Fruit fly (Drosophila melanogaster) whole organism, embryonic: Measurements from ENCODE around the gene Awh.

ENCODE experiments used
- Antp ChIP-seq: fragments of 200-800 bp; sonication (Bioruptor generic); optimal IDR thresholded peaks from 3 replicates; lab custom pipeline; 2016; ENCODE audit warnings: missing biosample characterization, missing genetic modification characterization
- C15 ChIP-seq: fragments of 200-800 bp; sonication (Bioruptor generic); IDR thresholded peaks from 3 replicates; pipeline ENCODE4 v1.3.6; 2022; ENCODE audit warnings: missing biosample characterization, missing genetic modification characterization
- CG10267 ChIP-seq: fragments of 200-800 bp; sonication (Bioruptor generic); optimal IDR thresholded peaks from 2 replicates; lab custom pipeline; 2018; ENCODE audit warnings: missing biosample characterization, mild to moderate bottlenecking, missing genetic modification characterization, moderate library complexity
- CG10274 ChIP-seq: fragments of 200-800 bp; sonication (Bioruptor generic); optimal IDR thresholded peaks from 3 replicates; lab custom pipeline; 2017; ENCODE audit warnings: missing biosample characterization, mild to moderate bottlenecking, missing genetic modification characterization
- CG11247 ChIP-seq: fragments of 200-800 bp; sonication (Bioruptor generic); IDR thresholded peaks from 2 replicates; pipeline ENCODE4 v1.3.6; 2022; ENCODE audit warnings: missing biosample characterization, missing genetic modification characterization
- CG12104 ChIP-seq: fragments of 200-800 bp; sonication (Bioruptor generic); optimal IDR thresholded peaks from 3 replicates; lab custom pipeline; 2016; ENCODE audit warnings: missing biosample characterization, missing genetic modification characterization
- CG12219 ChIP-seq: fragments of 200-800 bp; sonication (Bioruptor generic); optimal IDR thresholded peaks from 3 replicates; lab custom pipeline; 2018; ENCODE audit warnings: missing biosample characterization, mild to moderate bottlenecking, missing genetic modification characterization
- CG12299 ChIP-seq: fragments of 200-800 bp; sonication (Bioruptor generic); optimal IDR thresholded peaks from 2 replicates; lab custom pipeline; 2018; ENCODE audit warnings: missing biosample characterization, mild to moderate bottlenecking, missing genetic modification characterization
- CG13775 ChIP-seq: fragments of 200-800 bp; sonication (Bioruptor generic); optimal IDR thresholded peaks from 3 replicates; lab custom pipeline; 2017; ENCODE audit warnings: missing biosample characterization, mild to moderate bottlenecking, missing genetic modification characterization
- CG14050 ChIP-seq: fragments of 200-800 bp; sonication (Bioruptor generic); IDR thresholded peaks from 3 replicates; pipeline ENCODE4 v1.3.6; 2022; ENCODE audit warnings: missing biosample characterization, missing genetic modification characterization
- CG14710 ChIP-seq: fragments of 200-800 bp; sonication (Bioruptor generic); optimal IDR thresholded peaks from 3 replicates; lab custom pipeline; 2019; ENCODE audit warnings: missing biosample characterization, mild to moderate bottlenecking, missing genetic modification characterization, moderate library complexity
- CG17568 ChIP-seq: fragments of 200-800 bp; sonication (Bioruptor generic); optimal IDR thresholded peaks from 2 replicates; lab custom pipeline; 2018; ENCODE audit warnings: missing biosample characterization, mild to moderate bottlenecking, missing genetic modification characterization, moderate library complexity
- CG17829 ChIP-seq: fragments of 200-800 bp; optimal IDR thresholded peaks from 2 replicates; lab custom pipeline; 2019; ENCODE audit warnings: missing biosample characterization, mild to moderate bottlenecking, missing genetic modification characterization, moderate library complexity
- CG2129 ChIP-seq: fragments of 200-800 bp; sonication (Bioruptor generic); IDR thresholded peaks from 2 replicates; pipeline ENCODE4 v1.3.6; 2022; ENCODE audit warnings: missing biosample characterization, missing genetic modification characterization; ENCODE audit not compliant: partially characterized antibody
- CG33213 ChIP-seq: fragments of 200-800 bp; sonication (Bioruptor generic); optimal IDR thresholded peaks from 3 replicates; lab custom pipeline; 2016; ENCODE audit warnings: missing biosample characterization, missing genetic modification characterization
- CG34376 ChIP-seq: fragments of 200-800 bp; sonication (Bioruptor generic); optimal IDR thresholded peaks from 2 replicates; lab custom pipeline; 2018; ENCODE audit warnings: missing biosample characterization, mild to moderate bottlenecking, missing genetic modification characterization
- CG3726 ChIP-seq: fragments of 200-800 bp; sonication (Bioruptor generic); IDR thresholded peaks from 3 replicates; pipeline ENCODE4, ENCODE4 v1.3.6; 2022; ENCODE audit warnings: missing biosample characterization, missing genetic modification characterization
- CG3838 ChIP-seq: fragments of 200-800 bp; sonication (Bioruptor generic); optimal IDR thresholded peaks from 3 replicates; lab custom pipeline; 2016; ENCODE audit warnings: missing biosample characterization, missing genetic modification characterization
- CG4820 ChIP-seq: fragments of 200-800 bp; sonication (Bioruptor generic); optimal IDR thresholded peaks from 3 replicates; lab custom pipeline; 2016; ENCODE audit warnings: missing biosample characterization, missing genetic modification characterization
- CG6175 ChIP-seq: fragments of 200-800 bp; sonication (Bioruptor generic); IDR thresholded peaks from 3 replicates; pipeline ENCODE4 v1.3.6; 2022; ENCODE audit warnings: missing biosample characterization, missing genetic modification characterization
- CG6254 ChIP-seq: fragments of 200-800 bp; sonication (Bioruptor generic); optimal IDR thresholded peaks from 3 replicates; lab custom pipeline; 2017; ENCODE audit warnings: mild to moderate bottlenecking, missing biosample characterization, missing genetic modification reagents, missing genetic modification characterization
- CG6791 ChIP-seq: fragments of 200-800 bp; sonication (Bioruptor generic); IDR thresholded peaks from 3 replicates; pipeline ENCODE4 v1.3.6; 2022; ENCODE audit warnings: missing biosample characterization, missing genetic modification characterization; ENCODE audit not compliant: partially characterized antibody
- CG8388 ChIP-seq: fragments of 200-800 bp; sonication (Bioruptor generic); optimal IDR thresholded peaks from 2 replicates; lab custom pipeline; 2019; ENCODE audit warnings: missing biosample characterization, mild to moderate bottlenecking, missing genetic modification characterization, moderate library complexity
- CG9437 ChIP-seq: fragments of 200-800 bp; sonication (Bioruptor generic); optimal IDR thresholded peaks from 2 replicates; lab custom pipeline; 2018; ENCODE audit warnings: missing biosample characterization, mild to moderate bottlenecking, missing genetic modification characterization
- CG9932 ChIP-seq: fragments of 200-800 bp; sonication (Bioruptor generic); IDR thresholded peaks from 2 replicates; pipeline ENCODE4 v1.3.6; 2022; ENCODE audit warnings: missing biosample characterization, missing genetic modification characterization
- CHES-1-like ChIP-seq: fragments of 200-800 bp; sonication (Bioruptor generic); optimal IDR thresholded peaks from 2 replicates; lab custom pipeline; 2016; ENCODE audit warnings: missing biosample characterization, missing genetic modification characterization
- Dll ChIP-seq: fragments of 200-800 bp; sonication (Bioruptor generic); IDR thresholded peaks from 4 replicates; pipeline ENCODE4 v1.3.6; 2022; ENCODE audit warnings: missing biosample characterization, missing genetic modification characterization; ENCODE audit not compliant: partially characterized antibody
- Ets97D ChIP-seq: fragments of 200-800 bp; sonication (Bioruptor generic); optimal IDR thresholded peaks from 3 replicates; lab custom pipeline; 2016; ENCODE audit warnings: missing biosample characterization, missing genetic modification characterization
- Fer2 ChIP-seq: fragments of 200-800 bp; sonication (Bioruptor generic); optimal IDR thresholded peaks from 2 replicates; lab custom pipeline; 2018; ENCODE audit warnings: missing biosample characterization, mild to moderate bottlenecking, missing genetic modification characterization, moderate library complexity
- Gsc ChIP-seq: fragments of 200-800 bp; sonication (Bioruptor generic); IDR thresholded peaks from 2 replicates; pipeline ENCODE4 v1.3.6; 2022; ENCODE audit warnings: missing biosample characterization, missing genetic modification characterization
- Hr3 ChIP-seq: fragments of 200-800 bp; sonication (Bioruptor generic); optimal IDR thresholded peaks from 3 replicates; lab custom pipeline; 2016; ENCODE audit warnings: missing biosample characterization, missing genetic modification characterization
- Lhr ChIP-seq: fragments of 200-800 bp; sonication (Bioruptor generic); optimal IDR thresholded peaks from 3 replicates; lab custom pipeline; 2017; ENCODE audit warnings: mild to moderate bottlenecking, missing biosample characterization, missing genetic modification reagents, missing genetic modification characterization
- Lim3 ChIP-seq: fragments of 200-800 bp; sonication (Bioruptor generic); IDR thresholded peaks from 2 replicates; pipeline ENCODE4 v1.3.6; 2022; ENCODE audit warnings: missing biosample characterization, missing genetic modification characterization
- Lpt ChIP-seq: fragments of >200 bp; optimal IDR thresholded peaks from 2 replicates; lab custom pipeline; 2018; ENCODE audit warnings: missing biosample characterization, missing genetic modification characterization
- Meics ChIP-seq: fragments of 200-800 bp; sonication (Bioruptor generic); optimal IDR thresholded peaks from 2 replicates; lab custom pipeline; 2017; ENCODE audit warnings: missing biosample characterization, mild to moderate bottlenecking, missing genetic modification characterization
- NC2β ChIP-seq: fragments of 200-800 bp; sonication (Bioruptor generic); optimal IDR thresholded peaks from 2 replicates; lab custom pipeline; 2016; ENCODE audit warnings: missing biosample characterization, missing genetic modification characterization
- PHDP ChIP-seq: fragments of 200-800 bp; sonication (Bioruptor generic); optimal IDR thresholded peaks from 3 replicates; lab custom pipeline; 2018; ENCODE audit warnings: missing biosample characterization, mild to moderate bottlenecking, missing genetic modification characterization, moderate library complexity
- Side ChIP-seq: fragments of 200-800 bp; sonication (Bioruptor generic); optimal IDR thresholded peaks from 2 replicates; lab custom pipeline; 2016; ENCODE audit warnings: missing biosample characterization, missing genetic modification characterization
- Sox102F ChIP-seq: fragments of 200-800 bp; sonication (Bioruptor generic); optimal IDR thresholded peaks from 2 replicates; lab custom pipeline; 2018; ENCODE audit warnings: missing biosample characterization, mild to moderate bottlenecking, missing genetic modification characterization, moderate library complexity
- abd-A ChIP-seq: fragments of 200-800 bp; sonication (Bioruptor generic); optimal IDR thresholded peaks from 3 replicates; lab custom pipeline; 2019; ENCODE audit warnings: missing biosample characterization, mild to moderate bottlenecking, missing genetic modification characterization, moderate library complexity
- az2 ChIP-seq: fragments of 200-800 bp; sonication (Bioruptor generic); optimal IDR thresholded peaks from 3 replicates; lab custom pipeline; 2016; ENCODE audit warnings: missing biosample characterization, missing genetic modification characterization
- dimm ChIP-seq: fragments of 200-800 bp; sonication (Bioruptor generic); IDR thresholded peaks from 2 replicates; pipeline ENCODE4 v1.3.6; 2022; ENCODE audit warnings: missing biosample characterization, missing genetic modification characterization
- emc ChIP-seq: fragments of 200-800 bp; sonication (Bioruptor generic); optimal IDR thresholded peaks from 2 replicates; lab custom pipeline; 2016; ENCODE audit warnings: missing biosample characterization, missing genetic modification characterization
- ems ChIP-seq: fragments of 200-800 bp; sonication (Bioruptor generic); optimal IDR thresholded peaks from 3 replicates; lab custom pipeline; 2016; ENCODE audit warnings: missing biosample characterization, missing genetic modification characterization
- esg ChIP-seq: fragments of 200-800 bp; sonication (Bioruptor generic); conservative IDR thresholded peaks from 2 replicates; pipeline ENCODE4 v1.3.6; 2022; ENCODE audit warnings: missing biosample characterization, missing genetic modification characterization
- insv ChIP-seq, 2 experiments: fragments of 200-800 bp; sonication (Bioruptor generic); optimal IDR thresholded peaks; 3 replicates each; lab custom pipeline; 2016 to 2018; ENCODE audit warnings: missing biosample characterization in 2 of 2, missing genetic modification characterization in 2 of 2
- jigr1 ChIP-seq: fragments of 200-800 bp; sonication (Bioruptor generic); IDR thresholded peaks from 3 replicates; pipeline ENCODE4 v1.3.6; 2022; ENCODE audit warnings: missing biosample characterization, missing genetic modification characterization
- nerfin-1 ChIP-seq: fragments of 200-800 bp; sonication (Bioruptor generic); optimal IDR thresholded peaks from 3 replicates; lab custom pipeline; 2019; ENCODE audit warnings: missing biosample characterization, mild to moderate bottlenecking, missing genetic modification characterization, moderate library complexity
- zen ChIP-seq: fragments of 200-800 bp; sonication (Bioruptor generic); optimal IDR thresholded peaks from 3 replicates; lab custom pipeline; 2018; ENCODE audit warnings: missing biosample characterization, mild to moderate bottlenecking, missing genetic modification characterization, moderate library complexity
- zen2 ChIP-seq: fragments of 200-800 bp; sonication (Bioruptor generic); IDR thresholded peaks from 3 replicates; pipeline ENCODE4 v1.3.6; 2022; ENCODE audit warnings: missing biosample characterization, missing genetic modification characterization; ENCODE audit not compliant: partially characterized antibody

Gene Awh

DNA sequence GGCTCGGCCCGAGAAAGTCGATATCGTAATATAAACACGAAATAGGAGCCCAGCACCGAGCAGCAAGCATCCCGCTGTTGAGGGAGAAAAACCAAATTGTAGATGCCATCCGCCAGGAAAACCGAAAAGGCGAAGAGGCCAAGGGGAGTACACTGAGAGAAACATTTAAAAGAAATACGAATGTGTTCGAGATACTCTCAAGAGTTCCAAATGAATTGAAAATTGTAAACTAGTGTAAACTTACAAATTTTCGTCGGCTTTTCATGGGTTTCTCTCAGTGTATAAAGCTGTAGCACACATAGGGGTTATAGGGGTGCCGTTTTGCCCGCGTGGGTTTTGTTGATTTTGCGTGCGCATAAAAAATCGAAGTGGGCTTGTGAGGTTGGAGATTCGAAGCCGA lies 43.3 kb upstream of the Awh start (continued):
- TF ChIP-seq CHES-1-like (GFP tag; lab: Kevin White, UChicago) (peak; percentile 72), CG13775 (GFP tag; lab: Kevin White, UChicago) (peak; percentile 62), zen (tag; lab: Kevin White, UChicago) (no peak), Meics (GFP tag; lab: Kevin White, UChicago) (peak; percentile 78), Fer2 (tag; lab: Kevin White, UChicago) (peak; percentile 19), CG3726 (GFP tag; lab: Robert Waterston, UW) (no peak), CG4820 (GFP tag; lab: Kevin White, UChicago) (peak; percentile 37), ems (GFP tag; lab: Kevin White, UChicago) (peak; percentile 76), nerfin-1 (peak; percentile 1), emc (GFP tag; lab: Kevin White, UChicago) (peak; percentile 40), Gsc (no peak), CG33213 (GFP tag; lab: Kevin White, UChicago) (peak; percentile 12), CG9437 (GFP tag; lab: Kevin White, UChicago) (peak; percentile 49), CG8388 (GFP tag; lab: Kevin White, UChicago) (peak; percentile 36), Lhr (GFP tag; lab: Kevin White, UChicago) (no peak), CG6254 (GFP tag; lab: Kevin White, UChicago) (no peak), CG17829 (tag; lab: Kevin White, UChicago) (peak; percentile 36), CG3838 (GFP tag; lab: Kevin White, UChicago) (peak; percentile 4), CG6791 (GFP tag; lab: Robert Waterston, UW) (no peak), NC2β (GFP tag; lab: Kevin White, UChicago) (peak; percentile 65), zen2 (GFP tag; lab: Robert Waterston, UW) (no peak), Lpt (GFP tag; lab: Kevin White, UChicago) (no peak), Antp (peak; percentile 77), CG12219 (GFP tag; lab: Kevin White, UChicago) (peak; percentile 78), abd-A (tag; lab: Kevin White, UChicago) (peak; percentile 89), CG12299 (tag; lab: Kevin White, UChicago) (peak; percentile 49), CG14050 (GFP tag; lab: Robert Waterston, UW) (peak; percentile 73), CG2129 (GFP tag; lab: Robert Waterston, UW) (no peak), esg (GFP tag; lab: Robert Waterston, UW) (peak; percentile 75), CG17568 (GFP tag; lab: Kevin White, UChicago) (peak; percentile 68), CG11247 (peak; percentile 65; the same call in 1 of the 2 replicates), insv (GFP tag; optimal IDR thresholded peaks at IDR 0.05; lab: Kevin White, UChicago) (peak in 1 of 2 experiments; percentile 29), CG6175 (peak; percentile 33; the same call in 1 of the 3 replicates), CG9932 (peak; percentile 84), Sox102F (GFP tag; lab: Kevin White, UChicago) (peak; percentile 74), Hr3 (GFP tag; lab: Kevin White, UChicago) (peak; percentile 56), CG14710 (tag; lab: Kevin White, UChicago) (peak; percentile 2), Lim3 (GFP tag; lab: Robert Waterston, UW) (0 out of 2 replicates have a peak, but pooled peaks have one; percentile 48), Dll (GFP tag; lab: Robert Waterston, UW) (no peak), PHDP (tag; lab: Kevin White, UChicago) (peak; percentile 84), CG10267 (peak; percentile 26), CG10274 (GFP tag; lab: Kevin White, UChicago) (peak; percentile 2), Ets97D (peak; percentile 13), jigr1 (no peak), CG34376 (peak; percentile 76), az2 (GFP tag; lab: Kevin White, UChicago) (peak; percentile 71), C15 (0 out of 3 replicates have a peak, but pooled peaks have one; percentile 59), CG12104 (GFP tag; lab: Kevin White, UChicago) (peak; percentile 32), Side (GFP tag; lab: Kevin White, UChicago) (peak; percentile 71), dimm (0 out of 2 replicates have a peak, but pooled peaks have one; percentile 53)
